Worm (Caenorhabditis elegans) whole organism, L2 larva: Measurements from ENCODE around the gene F22E5.21.
A peak's percentile ranks its signal among the peaks of the same experiment; 100 is the strongest.

Experiments
- ZK546.5 ChIP-seq: sonication (generic microtip); optimal IDR thresholded peaks from 2 replicates; lab custom pipeline; 2017; ENCODE audit warnings: missing biosample characterization, missing genetic modification characterization
- ama-1 ChIP-seq: fragments of 150-350 bp; optimal IDR thresholded peaks from 2 replicates; lab custom pipeline; 2018; ENCODE audit warnings: inconsistent platforms
- ceh-16 ChIP-seq: fragments of 150-350 bp; optimal IDR thresholded peaks from 2 replicates; lab custom pipeline; 2014; ENCODE audit warnings: missing biosample characterization, missing genetic modification characterization
- dmd-4 ChIP-seq: sonication (generic microtip); optimal IDR thresholded peaks from 2 replicates; lab custom pipeline; 2017; ENCODE audit warnings: missing biosample characterization, missing genetic modification characterization
- egl-27 ChIP-seq: sonication (generic microtip); optimal IDR thresholded peaks from 3 replicates; lab custom pipeline; 2017; ENCODE audit warnings: missing biosample characterization, missing genetic modification reagents, missing genetic modification characterization
- elt-3 ChIP-seq: sonication (generic microtip); optimal IDR thresholded peaks from 2 replicates; lab custom pipeline; 2017; ENCODE audit warnings: missing biosample characterization, missing genetic modification characterization
- lin-13 ChIP-seq: fragments of 150-350 bp; optimal IDR thresholded peaks from 2 replicates; lab custom pipeline; 2014; ENCODE audit warnings: missing biosample characterization, missing genetic modification reagents, missing genetic modification characterization
- lin-39 ChIP-seq: fragments of 150-350 bp; optimal IDR thresholded peaks from 2 replicates; lab custom pipeline; 2014; ENCODE audit warnings: missing biosample characterization, missing genetic modification reagents, missing genetic modification characterization
- nhr-12 ChIP-seq: fragments of 150-350 bp; optimal IDR thresholded peaks from 2 replicates; lab custom pipeline; 2014; ENCODE audit warnings: missing biosample characterization, missing genetic modification characterization
- nhr-23 ChIP-seq: fragments of 150-350 bp; optimal IDR thresholded peaks from 2 replicates; lab custom pipeline; 2014; ENCODE audit warnings: missing biosample characterization, missing genetic modification reagents, missing genetic modification characterization
- nhr-6 ChIP-seq: fragments of 150-350 bp; optimal IDR thresholded peaks from 2 replicates; lab custom pipeline; 2014; ENCODE audit warnings: missing biosample characterization, missing genetic modification characterization
- nhr-77 ChIP-seq: fragments of 150-350 bp; optimal IDR thresholded peaks from 2 replicates; lab custom pipeline; 2014; ENCODE audit warnings: missing biosample characterization, missing genetic modification characterization
- snpc-4 ChIP-seq: fragments of 150-350 bp; optimal IDR thresholded peaks from 2 replicates; lab custom pipeline; 2014; ENCODE audit warnings: missing biosample characterization, missing genetic modification characterization
- zag-1 ChIP-seq: fragments of 150-350 bp; optimal IDR thresholded peaks from 2 replicates; lab custom pipeline; 2014; ENCODE audit warnings: missing biosample characterization, missing genetic modification characterization

ce11 chrII:2649015-2649414, 11.8 kb upstream of the F22E5.21 start:
- no peak for TF ChIP-seq nhr-12 (tag; lab: Kevin White, UChicago)
- TF ChIP-seq egl-27 (tag; lab: Kevin White, UChicago), result no peak
- TF ChIP-seq ceh-16 (tag; lab: Kevin White, UChicago), result no peak
- no peak for TF ChIP-seq elt-3 (tag; lab: Kevin White, UChicago)
- TF ChIP-seq ama-1 (lab: Kevin White, UChicago), result no peak
- TF ChIP-seq nhr-77 (tag; lab: Kevin White, UChicago), result no peak
- no peak for TF ChIP-seq nhr-6 (tag; lab: Kevin White, UChicago)
- TF ChIP-seq dmd-4 (tag; lab: Kevin White, UChicago), result no peak
- TF ChIP-seq ZK546.5, result no peak
- peak; percentile 17 for TF ChIP-seq lin-13 (GFP tag; lab: Kevin White, UChicago)
- peak; percentile 16 for TF ChIP-seq snpc-4
- TF ChIP-seq nhr-23, result no peak
- no peak for TF ChIP-seq lin-39 (tag; lab: Kevin White, UChicago)
- no peak for TF ChIP-seq zag-1 (tag; lab: Kevin White, UChicago)
